Fruit fly (Drosophila melanogaster) whole organism, embryonic: ENCODE measurements around the gene dls.

ENCODE experiments used
- CG12769 ChIP-seq: fragments of 200-800 bp; sonication (Bioruptor generic); optimal IDR thresholded peaks from 2 replicates; lab custom pipeline; 2019; ENCODE audit warnings: missing biosample characterization, mild to moderate bottlenecking, missing genetic modification characterization, moderate library complexity
- CG12942 ChIP-seq: fragments of 200-800 bp; sonication (Bioruptor generic); optimal IDR thresholded peaks from 3 replicates; lab custom pipeline; 2016; ENCODE audit warnings: missing biosample characterization, missing genetic modification characterization
- CG14014 ChIP-seq: fragments of 200-800 bp; sonication (Bioruptor generic); IDR thresholded peaks from 2 replicates; pipeline ENCODE4 v1.3.6; 2022; ENCODE audit warnings: missing biosample characterization, missing genetic modification characterization
- CG14441 ChIP-seq: fragments of 200-800 bp; sonication (Bioruptor generic); IDR thresholded peaks from 2 replicates; pipeline ENCODE4 v1.3.6; 2022; ENCODE audit warnings: missing biosample characterization, missing genetic modification characterization
- CG14710 ChIP-seq: fragments of 200-800 bp; sonication (Bioruptor generic); optimal IDR thresholded peaks from 3 replicates; lab custom pipeline; 2019; ENCODE audit warnings: missing biosample characterization, mild to moderate bottlenecking, missing genetic modification characterization, moderate library complexity
- CG14965 ChIP-seq: fragments of 200-800 bp; sonication (Bioruptor generic); optimal IDR thresholded peaks from 2 replicates; lab custom pipeline; 2016; ENCODE audit warnings: missing biosample characterization, missing genetic modification characterization, borderline replicate concordance
- CG15601 ChIP-seq: fragments of 200-800 bp; sonication (Bioruptor generic); optimal IDR thresholded peaks from 3 replicates; lab custom pipeline; 2019; ENCODE audit warnings: missing biosample characterization, mild to moderate bottlenecking, missing genetic modification characterization, moderate library complexity
- CG17802 ChIP-seq: fragments of 200-800 bp; sonication (Bioruptor generic); optimal IDR thresholded peaks from 2 replicates; lab custom pipeline; 2018; ENCODE audit warnings: missing biosample characterization, mild to moderate bottlenecking, missing genetic modification characterization, moderate library complexity
- CG17912 ChIP-seq: fragments of 200-800 bp; sonication (Bioruptor generic); optimal IDR thresholded peaks from 2 replicates; lab custom pipeline; 2018; ENCODE audit warnings: missing biosample characterization, mild to moderate bottlenecking, missing genetic modification characterization
- CG18011 ChIP-seq: fragments of 200-800 bp; sonication (Bioruptor generic); optimal IDR thresholded peaks from 2 replicates; lab custom pipeline; 2017; ENCODE audit warnings: missing biosample characterization, missing genetic modification characterization, mild to moderate bottlenecking, moderate library complexity, missing genotype
- CG31388 ChIP-seq: fragments of 200-800 bp; sonication (Bioruptor generic); optimal IDR thresholded peaks from 2 replicates; lab custom pipeline; 2016; ENCODE audit warnings: missing biosample characterization, missing genetic modification characterization
- CG32772 ChIP-seq: fragments of 200-800 bp; sonication (Bioruptor generic); IDR thresholded peaks from 2 replicates; pipeline ENCODE4 v1.3.6; 2022; ENCODE audit warnings: missing biosample characterization, missing genetic modification characterization
- CG3281 ChIP-seq: fragments of 200-800 bp; sonication (Bioruptor generic); optimal IDR thresholded peaks from 3 replicates; lab custom pipeline; 2017; ENCODE audit warnings: missing biosample characterization, mild to moderate bottlenecking, missing genetic modification characterization
- CG4707 ChIP-seq: fragments of 200-800 bp; sonication (Bioruptor generic); optimal IDR thresholded peaks from 2 replicates; lab custom pipeline; 2018; ENCODE audit warnings: missing biosample characterization, mild to moderate bottlenecking, missing genetic modification characterization, moderate library complexity
- CG4820 ChIP-seq: fragments of 200-800 bp; sonication (Bioruptor generic); optimal IDR thresholded peaks from 3 replicates; lab custom pipeline; 2016; ENCODE audit warnings: missing biosample characterization, missing genetic modification characterization
- CG4854 ChIP-seq: fragments of 200-800 bp; sonication (Bioruptor generic); optimal IDR thresholded peaks from 2 replicates; lab custom pipeline; 2016; ENCODE audit warnings: missing biosample characterization, missing genetic modification characterization, inconsistent platforms
- CG5180 ChIP-seq: fragments of 200-800 bp; sonication (Bioruptor generic); optimal IDR thresholded peaks from 3 replicates; lab custom pipeline; 2017; ENCODE audit warnings: missing biosample characterization, missing genetic modification characterization, mild to moderate bottlenecking, moderate library complexity, missing genetic modification reagents
- CG5245 ChIP-seq: fragments of 200-800 bp; sonication (Bioruptor generic); optimal IDR thresholded peaks from 3 replicates; lab custom pipeline; 2016; ENCODE audit warnings: missing biosample characterization, missing genetic modification characterization
- CG7963 ChIP-seq: fragments of 200-800 bp; sonication (Bioruptor generic); IDR thresholded peaks from 3 replicates; pipeline ENCODE4 v1.3.6; 2022; ENCODE audit warnings: missing biosample characterization, missing genetic modification characterization; ENCODE audit not compliant: partially characterized antibody
- CG8359 ChIP-seq: fragments of 200-800 bp; sonication (Bioruptor generic); optimal IDR thresholded peaks from 2 replicates; lab custom pipeline; 2017; ENCODE audit warnings: missing biosample characterization, mild to moderate bottlenecking, missing genetic modification characterization, borderline replicate concordance
- Camta ChIP-seq: fragments of 200-800 bp; sonication (Bioruptor generic); optimal IDR thresholded peaks from 2 replicates; lab custom pipeline; 2016; ENCODE audit warnings: missing biosample characterization, missing genetic modification characterization
- Chrac-16 ChIP-seq: fragments of 200-800 bp; sonication (Bioruptor generic); optimal IDR thresholded peaks from 3 replicates; lab custom pipeline; 2016; ENCODE audit warnings: missing biosample characterization, missing genetic modification characterization
- Dip3 ChIP-seq: fragments of 200-800 bp; sonication (Bioruptor generic); optimal IDR thresholded peaks from 3 replicates; lab custom pipeline; 2016; ENCODE audit warnings: missing biosample characterization, missing genetic modification characterization
- E2f2 ChIP-seq: fragments of 200-800 bp; sonication (Bioruptor generic); IDR thresholded peaks from 2 replicates; pipeline ENCODE4 v1.3.6; 2022; ENCODE audit warnings: missing biosample characterization, missing genetic modification characterization
- Eip74EF ChIP-seq, 2 experiments: fragments of 200-800 bp in 1 of 2; fragments of >200 bp in 1 of 2; sonication (Bioruptor generic) in 1 of 2; optimal IDR thresholded peaks; 2 replicates each; lab custom pipeline; 2017 to 2019; ENCODE audit warnings: missing biosample characterization in 2 of 2, missing genetic modification characterization in 2 of 2, mild to moderate bottlenecking in 1 of 2, moderate library complexity in 1 of 2
- Gsc ChIP-seq: fragments of 200-800 bp; sonication (Bioruptor generic); IDR thresholded peaks from 2 replicates; pipeline ENCODE4 v1.3.6; 2022; ENCODE audit warnings: missing biosample characterization, missing genetic modification characterization
- Hand ChIP-seq: fragments of 200-800 bp; sonication (Bioruptor generic); optimal IDR thresholded peaks from 2 replicates; lab custom pipeline; 2017; ENCODE audit warnings: mild to moderate bottlenecking, missing biosample characterization, missing genetic modification reagents, missing genetic modification characterization
- HmgZ ChIP-seq: fragments of 200-800 bp; sonication (Bioruptor generic); optimal IDR thresholded peaks from 2 replicates; lab custom pipeline; 2018; ENCODE audit warnings: missing biosample characterization, mild to moderate bottlenecking, missing genetic modification characterization
- Jarid2 ChIP-seq: fragments of 200-800 bp; sonication (Bioruptor generic); optimal IDR thresholded peaks from 3 replicates; lab custom pipeline; 2017; ENCODE audit warnings: mild to moderate bottlenecking, missing biosample characterization, missing genetic modification reagents, missing genetic modification characterization
- Max ChIP-seq: fragments of 200-800 bp; sonication (Bioruptor generic); optimal IDR thresholded peaks from 2 replicates; lab custom pipeline; 2016; ENCODE audit warnings: missing biosample characterization, mild to moderate bottlenecking, missing genetic modification characterization
- Meics ChIP-seq: fragments of 200-800 bp; sonication (Bioruptor generic); optimal IDR thresholded peaks from 2 replicates; lab custom pipeline; 2017; ENCODE audit warnings: missing biosample characterization, mild to moderate bottlenecking, missing genetic modification characterization
- Rx ChIP-seq: fragments of 200-800 bp; sonication (Bioruptor generic); IDR thresholded peaks from 2 replicates; pipeline ENCODE4 v1.3.6; 2022; ENCODE audit warnings: missing biosample characterization, missing genetic modification characterization
- Sin3A ChIP-seq: fragments of >200 bp; optimal IDR thresholded peaks from 2 replicates; lab custom pipeline; 2018
- Six4 ChIP-seq: fragments of 200-800 bp; sonication (Bioruptor generic); optimal IDR thresholded peaks from 2 replicates; lab custom pipeline; 2016; ENCODE audit warnings: missing biosample characterization, missing genetic modification characterization
- Spps ChIP-seq: fragments of 200-800 bp; sonication (Bioruptor generic); optimal IDR thresholded peaks from 2 replicates; lab custom pipeline; 2018; ENCODE audit warnings: missing biosample characterization, mild to moderate bottlenecking, missing genetic modification characterization
- TFAM ChIP-seq: fragments of 200-800 bp; sonication (Bioruptor generic); optimal IDR thresholded peaks from 2 replicates; lab custom pipeline; 2017; ENCODE audit warnings: missing biosample characterization, missing genetic modification characterization, inconsistent platforms
- Trl ChIP-seq, 3 experiments: fragments of >200 bp in 2 of 3; fragments of 200-800 bp in 1 of 3; sonication (Bioruptor generic) in 1 of 3; optimal IDR thresholded peaks; 2 replicates in 1 of 3; 3 replicates in 2 of 3; lab custom pipeline; 2016 to 2017; ENCODE audit warnings: missing biosample characterization in 1 of 3, missing genetic modification characterization in 1 of 3
- bowl ChIP-seq: fragments of 200-800 bp; sonication (Bioruptor generic); IDR thresholded peaks from 2 replicates; pipeline ENCODE4 v1.3.6; 2022; ENCODE audit warnings: missing biosample characterization, missing genetic modification characterization
- dimm ChIP-seq: fragments of 200-800 bp; sonication (Bioruptor generic); IDR thresholded peaks from 2 replicates; pipeline ENCODE4 v1.3.6; 2022; ENCODE audit warnings: missing biosample characterization, missing genetic modification characterization
- disco-r ChIP-seq: fragments of 200-800 bp; sonication (Bioruptor generic); optimal IDR thresholded peaks from 2 replicates; lab custom pipeline; 2016; ENCODE audit warnings: missing biosample characterization, missing genetic modification characterization
- gem ChIP-seq: fragments of 200-800 bp; sonication (Bioruptor generic); optimal IDR thresholded peaks from 2 replicates; lab custom pipeline; 2019; ENCODE audit warnings: missing biosample characterization, mild to moderate bottlenecking, missing genetic modification characterization, moderate library complexity
- hb ChIP-seq: fragments of 200-800 bp; sonication (Bioruptor generic); IDR thresholded peaks from 3 replicates; pipeline ENCODE4 v1.3.6; 2022; ENCODE audit warnings: missing biosample characterization, missing genetic modification characterization; ENCODE audit not compliant: partially characterized antibody
- lab ChIP-seq: fragments of 200-800 bp; sonication (Bioruptor generic); optimal IDR thresholded peaks from 3 replicates; lab custom pipeline; 2017; ENCODE audit warnings: missing biosample characterization, missing genetic modification characterization, mild to moderate bottlenecking, moderate library complexity, missing genetic modification reagents
- odd ChIP-seq: fragments of 200-800 bp; sonication (Bioruptor generic); optimal IDR thresholded peaks from 2 replicates; lab custom pipeline; 2017; ENCODE audit warnings: missing biosample characterization, mild to moderate bottlenecking, missing genetic modification characterization
- p53 ChIP-seq: fragments of 200-800 bp; sonication (Bioruptor generic); optimal IDR thresholded peaks from 2 replicates; lab custom pipeline; 2016; ENCODE audit warnings: missing biosample characterization, missing genetic modification characterization
- pan ChIP-seq, 4 experiments: fragments of >200 bp in 3 of 4; fragments of 200-800 bp in 1 of 4; sonication (Bioruptor generic) in 1 of 4; optimal IDR thresholded peaks in 3 of 4; IDR thresholded peaks in 1 of 4; 2 replicates each; pipeline versions ENCODE4 v1.3.6 to Lab custom; 2017 to 2022; ENCODE audit warnings: missing biosample characterization in 2 of 4, missing genetic modification characterization in 2 of 4, mixed read lengths in 1 of 4
- pum ChIP-seq: fragments of 200-800 bp; sonication (Bioruptor generic); optimal IDR thresholded peaks from 2 replicates; lab custom pipeline; 2016; ENCODE audit warnings: missing biosample characterization, missing genetic modification characterization
- ranshi ChIP-seq: fragments of 200-800 bp; sonication (Bioruptor generic); IDR thresholded peaks from 2 replicates; pipeline ENCODE4 v1.3.6; 2022; ENCODE audit warnings: missing biosample characterization, missing genetic modification characterization
- sens-2 ChIP-seq: fragments of 200-800 bp; sonication (Bioruptor generic); IDR thresholded peaks from 2 replicates; pipeline ENCODE4 v1.3.6; 2022; ENCODE audit warnings: missing biosample characterization, missing genetic modification characterization

dls gene

DNA sequence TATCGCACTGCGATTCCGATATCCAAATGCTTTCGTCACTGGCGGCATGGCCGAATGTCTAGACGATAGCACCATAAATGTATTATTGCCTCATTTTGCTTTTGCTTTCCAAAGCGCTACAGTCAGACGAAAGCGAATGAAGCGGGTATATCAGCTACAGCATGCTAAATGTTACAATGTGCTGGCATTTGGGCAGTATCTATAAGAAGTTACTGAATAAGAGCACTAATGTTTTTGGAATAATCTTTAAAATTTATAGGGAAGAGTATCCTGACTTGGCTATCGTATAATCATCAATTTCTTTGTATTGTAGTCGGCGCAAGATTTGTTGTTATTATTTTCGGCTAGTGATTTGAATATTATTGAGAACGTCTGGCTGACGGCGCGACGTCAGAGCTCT lies 2.1 kb downstream of the dls start (continued):
- TF ChIP-seq CG17912 (GFP tag; lab: Kevin White, UChicago) (no peak), Rx (GFP tag; lab: Robert Waterston, UW) (peak; percentile 63), CG4854 (peak; percentile 58), CG5180 (GFP tag; lab: Kevin White, UChicago) (peak; percentile 16), Meics (GFP tag; lab: Kevin White, UChicago) (peak; percentile 88), p53 (GFP tag; lab: Kevin White, UChicago) (no peak), TFAM (GFP tag; lab: Kevin White, UChicago) (no peak), CG31388 (GFP tag; lab: Kevin White, UChicago) (peak; percentile 27), bowl (GFP tag; lab: Robert Waterston, UW) (peak; percentile 44; the same call in 1 of the 2 replicates), CG8359 (GFP tag; lab: Kevin White, UChicago) (peak; percentile 7), CG14441 (GFP tag; lab: Robert Waterston, UW) (peak; percentile 87), CG5245 (GFP tag; lab: Kevin White, UChicago) (peak; percentile 46), CG17802 (peak; percentile 33), Hand (GFP tag; lab: Kevin White, UChicago) (peak; percentile 61), CG32772 (no peak; the same call in none of the 2 replicates), Six4 (GFP tag; lab: Kevin White, UChicago) (peak; percentile 27), disco-r (GFP tag; lab: Kevin White, UChicago) (peak; percentile 59), dimm (GFP tag; lab: Robert Waterston, UW) (peak; percentile 61; the same call in 1 of the 2 replicates), Dip3 (GFP tag; lab: Kevin White, UChicago) (peak; percentile 79), CG4707 (GFP tag; lab: Kevin White, UChicago) (no peak), ranshi (GFP tag; lab: Robert Waterston, UW) (peak; percentile 89), HmgZ (tag; lab: Kevin White, UChicago) (peak; percentile 71), Max (GFP tag; lab: Kevin White, UChicago) (peak; percentile 63), Eip74EF (GFP tag; optimal IDR thresholded peaks at IDR 0.05; lab: Kevin White, UChicago) (peak in 1 of 2 experiments; percentile 58), CG18011 (GFP tag; lab: Kevin White, UChicago) (no peak), CG12769 (peak; percentile 91), CG14014 (GFP tag; lab: Robert Waterston, UW) (peak; percentile 88), pan (optimal IDR thresholded peaks at IDR 0.05; lab: Kevin White, UChicago) (no peak), pan (GFP tag; optimal IDR thresholded peaks at IDR 0.05 in 1 of 2, IDR thresholded peaks at IDR 0.05 in 1 of 2) (peak in 1 of 2 experiments; percentile 89), CG14710 (no peak), CG3281 (peak; percentile 85), CG12942 (GFP tag; lab: Kevin White, UChicago) (peak; percentile 27), sens-2 (GFP tag; lab: Robert Waterston, UW) (peak; percentile 58; the same call in 1 of the 2 replicates), Jarid2 (GFP tag; lab: Kevin White, UChicago) (peak; percentile 41), CG14965 (peak; percentile 12), E2f2 (GFP tag; lab: Robert Waterston, UW) (peak; percentile 59), lab (peak; percentile 93), CG7963 (GFP tag; lab: Robert Waterston, UW) (no peak), pum (GFP tag; lab: Kevin White, UChicago) (peak; percentile 63), Camta (GFP tag; lab: Kevin White, UChicago) (peak; percentile 75), gem (peak; percentile 86), odd (GFP tag; lab: Kevin White, UChicago) (peak; percentile 33), Gsc (GFP tag; lab: Robert Waterston, UW) (peak; percentile 44; the same call in 1 of the 2 replicates), Spps (tag; lab: Kevin White, UChicago) (no peak), Trl (optimal IDR thresholded peaks at IDR 0.05; lab: Kevin White, UChicago) (no peak), Trl (GFP tag; optimal IDR thresholded peaks at IDR 0.05; lab: Kevin White, UChicago) (peak; percentile 88), CG15601 (tag; lab: Kevin White, UChicago) (no peak), CG4820 (GFP tag; lab: Kevin White, UChicago) (peak; percentile 55), Sin3A (lab: Kevin White, UChicago) (no peak), hb (GFP tag; lab: Robert Waterston, UW) (0 out of 3 replicates have a peak, but pooled peaks have one; percentile 41), Chrac-16 (peak; percentile 61)
